Worm (Caenorhabditis elegans) whole organism, L1 larva: ENCODE measurements around the gene C46E10.8.

Source experiments
- C16A3.4 ChIP-seq: fragments of 150-350 bp; optimal IDR thresholded peaks from 2 replicates; lab custom pipeline; 2014; ENCODE audit warnings: missing biosample characterization, missing genetic modification characterization
- F16B12.6 ChIP-seq: fragments of 150-350 bp; optimal IDR thresholded peaks from 2 replicates; lab custom pipeline; 2014; ENCODE audit warnings: missing biosample characterization, missing genetic modification characterization
- Y116A8C.19 ChIP-seq: sonication (generic microtip); optimal IDR thresholded peaks from 2 replicates; lab custom pipeline; 2016; ENCODE audit warnings: missing compliant biosample characterization, missing genetic modification characterization, borderline replicate concordance
- aly-2 ChIP-seq: fragments of 150-350 bp; optimal IDR thresholded peaks from 2 replicates; lab custom pipeline; 2014; ENCODE audit warnings: missing biosample characterization, missing genetic modification characterization
- ama-1 ChIP-seq: fragments of 150-350 bp; optimal IDR thresholded peaks from 2 replicates; lab custom pipeline; 2014
- blmp-1 ChIP-seq: fragments of 150-350 bp; optimal IDR thresholded peaks from 2 replicates; lab custom pipeline; 2014; ENCODE audit warnings: missing biosample characterization, missing genetic modification characterization
- ceh-63 ChIP-seq: fragments of 200-800 bp; sonication (Bioruptor generic); optimal IDR thresholded peaks from 2 replicates; lab custom pipeline; 2018; ENCODE audit warnings: mild to moderate bottlenecking, missing genetic modification characterization, missing compliant biosample characterization
- ceh-8 ChIP-seq: fragments of 200-800 bp; sonication (Bioruptor generic); optimal IDR thresholded peaks from 2 replicates; lab custom pipeline; 2018; ENCODE audit warnings: mild to moderate bottlenecking, missing genetic modification characterization, moderate library complexity, missing compliant biosample characterization
- ceh-82 ChIP-seq, 3 experiments: fragments of 150-350 bp in 1 of 3; sonication (generic microtip) in 2 of 3; optimal IDR thresholded peaks; 2 replicates each; lab custom pipeline; 2014 to 2017; ENCODE audit warnings: missing biosample characterization in 3 of 3, missing genetic modification characterization in 3 of 3
- ceh-88 ChIP-seq: fragments of 200-800 bp; sonication (Bioruptor generic); IDR thresholded peaks from 2 replicates; pipeline ENCODE4 v1.3.6; 2022; ENCODE audit warnings: missing genetic modification characterization, missing compliant biosample characterization
- ceh-90 ChIP-seq: sonication (generic microtip); optimal IDR thresholded peaks from 2 replicates; lab custom pipeline; 2016; ENCODE audit warnings: missing genetic modification characterization, missing compliant biosample characterization
- ces-1 ChIP-seq: fragments of 150-350 bp; optimal IDR thresholded peaks from 2 replicates; lab custom pipeline; 2014; ENCODE audit warnings: missing biosample characterization, missing genetic modification reagents, missing genetic modification characterization
- dpl-1 ChIP-seq, 3 experiments: fragments of 150-350 bp in 2 of 3; sonication (generic microtip) in 1 of 3; optimal IDR thresholded peaks; 2 replicates each; lab custom pipeline; 2014 to 2017; ENCODE audit warnings: missing biosample characterization in 3 of 3, missing genetic modification characterization in 3 of 3, missing genetic modification reagents in 3 of 3
- dsc-1 ChIP-seq: sonication (generic microtip); optimal IDR thresholded peaks from 2 replicates; lab custom pipeline; 2016; ENCODE audit warnings: mild to moderate bottlenecking, missing genetic modification characterization, missing compliant biosample characterization
- elt-2 ChIP-seq: sonication (generic microtip); optimal IDR thresholded peaks from 2 replicates; lab custom pipeline; 2016; ENCODE audit warnings: missing genetic modification characterization, mild to moderate bottlenecking, inconsistent platforms, missing compliant biosample characterization, missing genetic modification reagents
- ets-5 ChIP-seq: fragments of 200-800 bp; sonication (Bioruptor generic); IDR thresholded peaks from 2 replicates; pipeline ENCODE4 v1.3.6; 2022; ENCODE audit warnings: missing genetic modification characterization, missing compliant biosample characterization
- fkh-10 ChIP-seq: sonication (generic microtip); optimal IDR thresholded peaks from 2 replicates; lab custom pipeline; 2017; ENCODE audit warnings: missing biosample characterization, missing genetic modification reagents, missing genetic modification characterization
- fkh-8 ChIP-seq: sonication (generic microtip); optimal IDR thresholded peaks from 2 replicates; lab custom pipeline; 2016; ENCODE audit warnings: mild to moderate bottlenecking, missing genetic modification characterization, missing compliant biosample characterization
- hlh-17 ChIP-seq: fragments of 200-800 bp; sonication (Bioruptor generic); optimal IDR thresholded peaks from 2 replicates; lab custom pipeline; 2018; ENCODE audit warnings: missing genetic modification characterization, mild to moderate bottlenecking, missing compliant biosample characterization, moderate library complexity, borderline replicate concordance
- hlh-4 ChIP-seq: sonication (generic microtip); optimal IDR thresholded peaks from 2 replicates; lab custom pipeline; 2016; ENCODE audit warnings: mild to moderate bottlenecking, missing genetic modification characterization, missing compliant biosample characterization
- irx-1 ChIP-seq: sonication (generic microtip); optimal IDR thresholded peaks from 2 replicates; lab custom pipeline; 2016; ENCODE audit warnings: missing genetic modification characterization, missing compliant biosample characterization
- lin-13 ChIP-seq: fragments of 150-350 bp; optimal IDR thresholded peaks from 2 replicates; lab custom pipeline; 2014; ENCODE audit warnings: missing biosample characterization, missing genetic modification reagents, missing genetic modification characterization
- lin-15B ChIP-seq: fragments of 150-350 bp; sonication (generic microtip); optimal IDR thresholded peaks from 3 replicates; lab custom pipeline; 2014; ENCODE audit warnings: missing biosample characterization, missing genetic modification characterization
- lin-39 ChIP-seq: fragments of 150-350 bp; optimal IDR thresholded peaks from 2 replicates; lab custom pipeline; 2014; ENCODE audit warnings: missing biosample characterization, missing genetic modification reagents, missing genetic modification characterization
- lsy-2 ChIP-seq, 2 experiments: fragments of 150-350 bp; optimal IDR thresholded peaks; 2 replicates each; lab custom pipeline; 2014; ENCODE audit warnings: missing biosample characterization in 2 of 2, missing genetic modification characterization in 2 of 2
- mab-9 ChIP-seq: fragments of 200-800 bp; sonication (Bioruptor generic); IDR thresholded peaks from 2 replicates; pipeline ENCODE4 v1.3.6; 2022; ENCODE audit warnings: missing genetic modification reagents, missing genetic modification characterization, missing compliant biosample characterization
- mdl-1 ChIP-seq, 2 experiments: fragments of 150-350 bp; optimal IDR thresholded peaks; 2 replicates each; lab custom pipeline; 2014 to 2017; ENCODE audit warnings: missing biosample characterization in 2 of 2, missing genetic modification characterization in 2 of 2, inconsistent platforms in 1 of 2
- mep-1 ChIP-seq: fragments of 150-350 bp; optimal IDR thresholded peaks from 2 replicates; lab custom pipeline; 2014; ENCODE audit warnings: missing biosample characterization, missing genetic modification characterization
- nhr-11 ChIP-seq: fragments of 150-350 bp; optimal IDR thresholded peaks from 2 replicates; lab custom pipeline; 2014; ENCODE audit warnings: missing biosample characterization, missing genetic modification characterization
- nhr-12 ChIP-seq: sonication (generic microtip); optimal IDR thresholded peaks from 2 replicates; lab custom pipeline; 2017; ENCODE audit warnings: missing biosample characterization, missing genetic modification characterization
- nhr-20 ChIP-seq: sonication (generic microtip); optimal IDR thresholded peaks from 2 replicates; lab custom pipeline; 2016; ENCODE audit warnings: mild to moderate bottlenecking, missing genetic modification characterization, missing compliant biosample characterization
- nhr-237 ChIP-seq: fragments of 150-350 bp; optimal IDR thresholded peaks from 2 replicates; lab custom pipeline; 2014; ENCODE audit warnings: missing biosample characterization, missing genetic modification characterization
- nhr-28 ChIP-seq: fragments of 150-350 bp; optimal IDR thresholded peaks from 2 replicates; lab custom pipeline; 2014; ENCODE audit warnings: missing biosample characterization, missing genetic modification characterization
- nhr-47 ChIP-seq: sonication (generic microtip); optimal IDR thresholded peaks from 2 replicates; lab custom pipeline; 2016; ENCODE audit warnings: mild to moderate bottlenecking, missing genetic modification characterization, moderate library complexity, missing compliant biosample characterization
- nhr-71 ChIP-seq: sonication (generic microtip); optimal IDR thresholded peaks from 2 replicates; lab custom pipeline; 2016; ENCODE audit warnings: mild to moderate bottlenecking, missing genetic modification characterization, moderate library complexity, missing compliant biosample characterization
- nhr-77 ChIP-seq: fragments of 150-350 bp; optimal IDR thresholded peaks from 2 replicates; lab custom pipeline; 2014; ENCODE audit warnings: missing biosample characterization, missing genetic modification characterization
- nhr-84 ChIP-seq: sonication (generic microtip); optimal IDR thresholded peaks from 2 replicates; lab custom pipeline; 2017; ENCODE audit warnings: missing biosample characterization, missing genetic modification characterization
- nhr-85 ChIP-seq: sonication (generic microtip); peaks from one replicate; lab custom pipeline; 2016; ENCODE audit warnings: missing genetic modification characterization, inconsistent platforms, missing compliant biosample characterization
- nhr-90 ChIP-seq: sonication (generic microtip); optimal IDR thresholded peaks from 2 replicates; lab custom pipeline; 2016; ENCODE audit warnings: mild to moderate bottlenecking, missing genetic modification characterization, missing compliant biosample characterization; ENCODE audit not compliant: poor library complexity
- pag-3 ChIP-seq: sonication (generic microtip); optimal IDR thresholded peaks from 2 replicates; lab custom pipeline; 2017; ENCODE audit warnings: missing genetic modification characterization, mild to moderate bottlenecking, missing compliant biosample characterization, antibody characterized with exemption, borderline replicate concordance; ENCODE audit not compliant: insufficient read depth
- pax-3 ChIP-seq: fragments of 200-800 bp; sonication (Bioruptor generic); optimal IDR thresholded peaks from 2 replicates; lab custom pipeline; 2018; ENCODE audit warnings: mild to moderate bottlenecking, missing genetic modification characterization, moderate library complexity, missing compliant biosample characterization
- pqm-1 ChIP-seq: sonication (generic microtip); optimal IDR thresholded peaks from 3 replicates; lab custom pipeline; 2017; ENCODE audit warnings: missing biosample characterization, missing genetic modification characterization
- snpc-4 ChIP-seq: fragments of 150-350 bp; optimal IDR thresholded peaks from 2 replicates; lab custom pipeline; 2014; ENCODE audit warnings: missing biosample characterization, missing genetic modification characterization
- snu-23 ChIP-seq: sonication (generic microtip); optimal IDR thresholded peaks from 2 replicates; lab custom pipeline; 2016; ENCODE audit warnings: missing genetic modification characterization, missing compliant biosample characterization
- sox-4 ChIP-seq: sonication (generic microtip); optimal IDR thresholded peaks from 2 replicates; lab custom pipeline; 2016; ENCODE audit warnings: missing genetic modification characterization, missing compliant biosample characterization
- sptf-1 ChIP-seq: fragments of 150-350 bp; optimal IDR thresholded peaks from 2 replicates; lab custom pipeline; 2014; ENCODE audit warnings: missing biosample characterization, missing genetic modification characterization
- sup-37 ChIP-seq: fragments of 200-800 bp; sonication (Bioruptor generic); optimal IDR thresholded peaks from 2 replicates; lab custom pipeline; 2018; ENCODE audit warnings: mild to moderate bottlenecking, missing genetic modification characterization, missing compliant biosample characterization
- swsn-7 ChIP-seq: sonication (generic microtip); optimal IDR thresholded peaks from 2 replicates; lab custom pipeline; 2016; ENCODE audit warnings: missing genetic modification characterization, missing compliant biosample characterization
- tbx-2 ChIP-seq: sonication (generic microtip); optimal IDR thresholded peaks from 2 replicates; lab custom pipeline; 2016; ENCODE audit warnings: missing genetic modification characterization, missing compliant biosample characterization
- unc-30 ChIP-seq: sonication (generic microtip); optimal IDR thresholded peaks from 2 replicates; lab custom pipeline; 2017; ENCODE audit warnings: missing biosample characterization, missing genetic modification characterization
- unc-62 ChIP-seq: fragments of 150-350 bp; optimal IDR thresholded peaks from 2 replicates; lab custom pipeline; 2014; ENCODE audit warnings: missing biosample characterization, missing genetic modification reagents, missing genetic modification characterization
- unc-86 ChIP-seq: sonication (generic microtip); optimal IDR thresholded peaks from 2 replicates; lab custom pipeline; 2016; ENCODE audit warnings: missing genetic modification characterization, missing compliant biosample characterization
- xbp-1 ChIP-seq: sonication (generic microtip); optimal IDR thresholded peaks from 2 replicates; lab custom pipeline; 2016; ENCODE audit warnings: missing genetic modification characterization, missing compliant biosample characterization
- ztf-11 ChIP-seq, 2 experiments: sonication (generic microtip); optimal IDR thresholded peaks; 2 replicates each; lab custom pipeline; 2016 to 2017; ENCODE audit warnings: missing genetic modification characterization in 2 of 2, missing biosample characterization in 1 of 2, missing compliant biosample characterization in 1 of 2

C46E10.8 gene

ce11 chrII:3682770-3683234 lies 45.1 kb downstream of the C46E10.8 start, which contains the start of gene F19B10.1 (continued):
- TF ChIP-seq mab-9 (0 out of 2 replicates have a peak, but pooled peaks have one; percentile 23), nhr-47 (tag; lab: Kevin White, UChicago) (peak; percentile 76), swsn-7 (peak; percentile 65), lin-15B (tag; lab: Kevin White, UChicago) (peak; percentile 52), fkh-8 (no peak), hlh-4 (no peak), unc-30 (tag; lab: Kevin White, UChicago) (no peak), unc-86 (peak; percentile 15), tbx-2 (tag; lab: Kevin White, UChicago) (peak; percentile 73), ceh-88 (GFP tag; lab: Robert Waterston, UW) (no peak), aly-2 (tag; lab: Kevin White, UChicago) (peak; percentile 35), nhr-11 (no peak), pax-3 (tag; lab: Kevin White, UChicago) (no peak), nhr-77 (tag; lab: Kevin White, UChicago) (peak; percentile 36), ets-5 (GFP tag; lab: Robert Waterston, UW) (no peak), pqm-1 (tag; lab: Kevin White, UChicago) (no peak), ceh-63 (no peak), ceh-90 (no peak), ztf-11 (tag; optimal IDR thresholded peaks at IDR 0.05; lab: Kevin White, UChicago) (peak in 1 of 2 experiments; percentile 2), sptf-1 (tag; lab: Kevin White, UChicago) (no peak), fkh-10 (GFP tag; lab: Kevin White, UChicago) (no peak), ceh-8 (GFP tag; lab: Kevin White, UChicago) (no peak), nhr-85 (tag; lab: Kevin White, UChicago) (peak; percentile 91), sup-37 (GFP tag; lab: Kevin White, UChicago) (no peak), irx-1 (tag; lab: Kevin White, UChicago) (peak; percentile 59), unc-62 (GFP tag; lab: Kevin White, UChicago) (no peak), hlh-17 (GFP tag; lab: Kevin White, UChicago) (no peak), mdl-1 (tag; optimal IDR thresholded peaks at IDR 0.05; lab: Kevin White, UChicago) (peak in 1 of 2 experiments; percentile 93), ces-1 (GFP tag; lab: Kevin White, UChicago) (no peak), snu-23 (GFP tag; lab: Kevin White, UChicago) (peak; percentile 90), F16B12.6 (tag; lab: Kevin White, UChicago) (peak; percentile 97), lin-13 (GFP tag; lab: Kevin White, UChicago) (peak; percentile 72), nhr-84 (tag; lab: Kevin White, UChicago) (no peak), ceh-82 (tag; optimal IDR thresholded peaks at IDR 0.05; lab: Kevin White, UChicago) (peak in 1 of 3 experiments; percentile 55), lsy-2 (tag; optimal IDR thresholded peaks at IDR 0.05; lab: Kevin White, UChicago) (peak; percentile 86 to 87), sox-4 (no peak), elt-2 (tag; lab: Kevin White, UChicago) (peak; percentile 50), blmp-1 (tag; lab: Kevin White, UChicago) (peak; percentile 79), C16A3.4 (tag; lab: Kevin White, UChicago) (peak; percentile 86), nhr-90 (tag; lab: Kevin White, UChicago) (peak; percentile 82), ama-1 (no peak), Y116A8C.19 (tag; lab: Kevin White, UChicago) (no peak), nhr-237 (tag; lab: Kevin White, UChicago) (no peak), xbp-1 (tag; lab: Kevin White, UChicago) (peak; percentile 68), pag-3 (peak; percentile 20), nhr-71 (tag; lab: Kevin White, UChicago) (peak; percentile 85), snpc-4 (peak; percentile 68), mep-1 (tag; lab: Kevin White, UChicago) (peak; percentile 93), lin-39 (tag; lab: Kevin White, UChicago) (peak; percentile 73), nhr-20 (tag; lab: Kevin White, UChicago) (peak; percentile 88), dsc-1 (peak; percentile 60), nhr-28 (tag; lab: Kevin White, UChicago) (no peak), nhr-12 (tag; lab: Kevin White, UChicago) (no peak), dpl-1 (GFP tag; optimal IDR thresholded peaks at IDR 0.05; lab: Kevin White, UChicago) (peak; percentile 88 to 95 (median 94))
